Worm (Caenorhabditis elegans) whole organism, late embryonic: Measurements from ENCODE around the gene nhr-45.

Source experiments
- C38D4.7 ChIP-seq: fragments of 200-800 bp; sonication (Bioruptor generic); optimal IDR thresholded peaks from 2 replicates; lab custom pipeline; 2018; ENCODE audit warnings: mild to moderate bottlenecking, missing genetic modification characterization, moderate library complexity, missing compliant biosample characterization
- F13H6.1 ChIP-seq: sonication (generic microtip); optimal IDR thresholded peaks from 2 replicates; lab custom pipeline; 2016; ENCODE audit warnings: missing genetic modification characterization, missing compliant biosample characterization
- Y22D7AL.16 ChIP-seq: sonication (generic microtip); optimal IDR thresholded peaks from 2 replicates; lab custom pipeline; 2016; ENCODE audit warnings: missing genetic modification characterization, missing compliant biosample characterization
- ama-1 ChIP-seq: fragments of 150-350 bp; optimal IDR thresholded peaks from 2 replicates; lab custom pipeline; 2014
- ceh-14 ChIP-seq: sonication (generic microtip); optimal IDR thresholded peaks from 2 replicates; lab custom pipeline; 2016; ENCODE audit warnings: missing genotype, missing genetic modification characterization, missing compliant biosample characterization
- ceh-18 ChIP-seq: sonication (generic microtip); optimal IDR thresholded peaks from 2 replicates; lab custom pipeline; 2016; ENCODE audit warnings: missing genetic modification characterization, missing compliant biosample characterization
- ceh-19 ChIP-seq: fragments of 200-800 bp; sonication (Bioruptor generic); optimal IDR thresholded peaks from 2 replicates; lab custom pipeline; 2018; ENCODE audit warnings: mild to moderate bottlenecking, missing genetic modification characterization, missing compliant biosample characterization
- ceh-22 ChIP-seq: sonication (generic microtip); optimal IDR thresholded peaks from 2 replicates; lab custom pipeline; 2017; ENCODE audit warnings: missing biosample characterization, missing genetic modification characterization
- ceh-24 ChIP-seq: sonication (generic microtip); optimal IDR thresholded peaks from 2 replicates; lab custom pipeline; 2016; ENCODE audit warnings: mild to moderate bottlenecking, missing genetic modification characterization, missing compliant biosample characterization
- ceh-30 ChIP-seq: fragments of 150-350 bp; optimal IDR thresholded peaks from 2 replicates; lab custom pipeline; 2014; ENCODE audit warnings: missing biosample characterization, missing genetic modification characterization
- ceh-31 ChIP-seq: sonication (generic microtip); optimal IDR thresholded peaks from 2 replicates; lab custom pipeline; 2016; ENCODE audit warnings: missing genetic modification characterization, missing compliant biosample characterization
- ceh-34 ChIP-seq: sonication (generic microtip); optimal IDR thresholded peaks from 2 replicates; lab custom pipeline; 2016; ENCODE audit warnings: mild to moderate bottlenecking, missing genetic modification characterization, missing compliant biosample characterization
- ceh-9 ChIP-seq: sonication (generic microtip); optimal IDR thresholded peaks from 2 replicates; lab custom pipeline; 2016; ENCODE audit warnings: mild to moderate bottlenecking, missing genetic modification characterization, inconsistent platforms, missing compliant biosample characterization
- che-1 ChIP-seq: sonication (generic microtip); optimal IDR thresholded peaks from 2 replicates; lab custom pipeline; 2016; ENCODE audit warnings: mild to moderate bottlenecking, missing genetic modification characterization, missing compliant biosample characterization
- elt-2 ChIP-seq: sonication (generic microtip); optimal IDR thresholded peaks from 2 replicates; lab custom pipeline; 2016; ENCODE audit warnings: missing genetic modification reagents, missing genetic modification characterization, missing compliant biosample characterization
- elt-4 ChIP-seq: sonication (generic microtip); optimal IDR thresholded peaks from 2 replicates; lab custom pipeline; 2016; ENCODE audit warnings: missing genetic modification characterization, missing compliant biosample characterization
- ets-4 ChIP-seq: sonication (generic microtip); optimal IDR thresholded peaks from 2 replicates; lab custom pipeline; 2016; ENCODE audit warnings: missing genetic modification characterization, missing compliant biosample characterization
- fkh-6 ChIP-seq: sonication (generic microtip); optimal IDR thresholded peaks from 2 replicates; lab custom pipeline; 2016; ENCODE audit warnings: missing genetic modification characterization, missing compliant biosample characterization
- gmeb-2 ChIP-seq: sonication (generic microtip); optimal IDR thresholded peaks from 2 replicates; lab custom pipeline; 2016; ENCODE audit warnings: missing genetic modification characterization, inconsistent platforms, missing compliant biosample characterization
- hlh-15 ChIP-seq: sonication (generic microtip); optimal IDR thresholded peaks from 2 replicates; lab custom pipeline; 2016; ENCODE audit warnings: missing genetic modification characterization, missing compliant biosample characterization
- hlh-30 ChIP-seq: sonication (generic microtip); optimal IDR thresholded peaks from 2 replicates; lab custom pipeline; 2017; ENCODE audit warnings: antibody characterized with exemption, missing genetic modification characterization, missing compliant biosample characterization; ENCODE audit not compliant: insufficient read depth
- hlh-8 ChIP-seq: sonication (generic microtip); optimal IDR thresholded peaks from 2 replicates; lab custom pipeline; 2016; ENCODE audit warnings: missing genotype, missing genetic modification characterization, missing compliant biosample characterization
- lim-6 ChIP-seq: sonication (generic microtip); optimal IDR thresholded peaks from 2 replicates; lab custom pipeline; 2016; ENCODE audit warnings: missing genetic modification characterization, missing compliant biosample characterization
- lin-11 ChIP-seq: fragments of 200-800 bp; sonication (Bioruptor generic); optimal IDR thresholded peaks from 2 replicates; lab custom pipeline; 2018; ENCODE audit warnings: mild to moderate bottlenecking, missing genetic modification characterization, missing compliant biosample characterization
- nfya-1 ChIP-seq: sonication (generic microtip); optimal IDR thresholded peaks from 2 replicates; lab custom pipeline; 2017; ENCODE audit warnings: missing genetic modification characterization, mild to moderate bottlenecking, missing compliant biosample characterization, antibody characterized with exemption, moderate library complexity
- nhr-232 ChIP-seq: sonication (generic microtip); optimal IDR thresholded peaks from 2 replicates; lab custom pipeline; 2016; ENCODE audit warnings: missing genetic modification characterization, missing compliant biosample characterization
- pax-1 ChIP-seq: fragments of 150-350 bp; optimal IDR thresholded peaks from 2 replicates; lab custom pipeline; 2014; ENCODE audit warnings: missing biosample characterization, missing genetic modification characterization
- pha-2 ChIP-seq: sonication (generic microtip); optimal IDR thresholded peaks from 2 replicates; lab custom pipeline; 2017; ENCODE audit warnings: mild to moderate bottlenecking, missing genetic modification characterization, missing compliant biosample characterization
- pha-4 ChIP-seq: fragments of 150-350 bp; optimal IDR thresholded peaks from 2 replicates; lab custom pipeline; 2018; ENCODE audit warnings: missing biosample characterization, missing genetic modification reagents, missing genetic modification characterization
- pros-1 ChIP-seq: fragments of 150-350 bp; optimal IDR thresholded peaks from 2 replicates; lab custom pipeline; 2014; ENCODE audit warnings: missing biosample characterization, missing genetic modification reagents, missing genetic modification characterization
- rnt-1 ChIP-seq: sonication (generic microtip); optimal IDR thresholded peaks from 2 replicates; lab custom pipeline; 2016; ENCODE audit warnings: missing genetic modification characterization, missing compliant biosample characterization
- sdc-2 ChIP-seq: sonication (generic microtip); optimal IDR thresholded peaks from 2 replicates; lab custom pipeline; 2016; ENCODE audit warnings: missing genotype, missing genetic modification characterization, missing compliant biosample characterization
- sox-2 ChIP-seq: fragments of 200-800 bp; sonication (Bioruptor generic); IDR thresholded peaks from 2 replicates; pipeline ENCODE4 v1.3.6; 2022; ENCODE audit warnings: missing genetic modification reagents, missing genetic modification characterization, missing compliant biosample characterization
- sox-4 ChIP-seq: sonication (generic microtip); optimal IDR thresholded peaks from 2 replicates; lab custom pipeline; 2017; ENCODE audit warnings: mild to moderate bottlenecking, missing genetic modification characterization, inconsistent platforms, missing compliant biosample characterization
- syd-9 ChIP-seq: sonication (generic microtip); optimal IDR thresholded peaks from 2 replicates; lab custom pipeline; 2016; ENCODE audit warnings: mild to moderate bottlenecking, missing genetic modification characterization, moderate library complexity, missing compliant biosample characterization
- tbx-2 ChIP-seq: sonication (generic microtip); optimal IDR thresholded peaks from 2 replicates; lab custom pipeline; 2016; ENCODE audit warnings: missing genetic modification characterization, missing compliant biosample characterization
- tbx-7 ChIP-seq: sonication (generic microtip); optimal IDR thresholded peaks from 2 replicates; lab custom pipeline; 2016; ENCODE audit warnings: missing genotype, missing genetic modification characterization, missing compliant biosample characterization
- unc-3 ChIP-seq, 2 experiments: fragments of 200-800 bp in 1 of 2; sonication (Bioruptor generic) in 1 of 2; sonication (generic microtip) in 1 of 2; conservative IDR thresholded peaks in 1 of 2; optimal IDR thresholded peaks in 1 of 2; 2 replicates each; pipeline versions ENCODE4 v1.3.6 to Lab custom; 2016 to 2022; ENCODE audit warnings: missing compliant biosample characterization in 2 of 2, missing genetic modification characterization in 2 of 2, missing genetic modification reagents in 1 of 2
- unc-42 ChIP-seq: sonication (generic microtip); optimal IDR thresholded peaks from 2 replicates; lab custom pipeline; 2016; ENCODE audit warnings: missing genotype, missing genetic modification characterization, missing compliant biosample characterization
- zip-5 ChIP-seq: sonication (generic microtip); optimal IDR thresholded peaks from 2 replicates; lab custom pipeline; 2016; ENCODE audit warnings: missing genetic modification characterization, missing compliant biosample characterization
- ztf-16 ChIP-seq: sonication (generic microtip); optimal IDR thresholded peaks from 2 replicates; lab custom pipeline; 2017; ENCODE audit warnings: missing genetic modification characterization, missing compliant biosample characterization

nhr-45 gene

ce11 chrX:4620019-4620418 is 40.1 kb downstream of the nhr-45 start:
- no peak for TF ChIP-seq sox-4 (tag; lab: Kevin White, UChicago)
- TF ChIP-seq sdc-2 = no peak
- peak; percentile 83 for TF ChIP-seq ceh-14 (tag; lab: Kevin White, UChicago)
- TF ChIP-seq lim-6 (tag; lab: Kevin White, UChicago) = no peak
- no peak for TF ChIP-seq nhr-232 (tag; lab: Kevin White, UChicago)
- no peak for TF ChIP-seq zip-5
- TF ChIP-seq ceh-24 (tag; lab: Kevin White, UChicago) = no peak
- TF ChIP-seq che-1 (tag; lab: Kevin White, UChicago) = peak; percentile 7
- no peak for TF ChIP-seq F13H6.1 (tag; lab: Kevin White, UChicago)
- no peak for TF ChIP-seq ets-4 (tag; lab: Kevin White, UChicago)
- TF ChIP-seq ceh-9 (tag; lab: Kevin White, UChicago) = no peak
- TF ChIP-seq ama-1 = no peak
- TF ChIP-seq ceh-34 (tag; lab: Kevin White, UChicago) = peak; percentile 27
- TF ChIP-seq ceh-30 (tag; lab: Kevin White, UChicago) = no peak
- no peak for TF ChIP-seq ztf-16 (tag; lab: Kevin White, UChicago)
- no peak for TF ChIP-seq Y22D7AL.16 (tag; lab: Kevin White, UChicago)
- TF ChIP-seq gmeb-2 (tag; lab: Kevin White, UChicago) = no peak
- TF ChIP-seq sox-2 = no peak
- no peak for TF ChIP-seq nfya-1 (tag; lab: Kevin White, UChicago)
- no peak for TF ChIP-seq rnt-1 (tag; lab: Kevin White, UChicago)
- TF ChIP-seq tbx-2 = no peak
- no peak for TF ChIP-seq hlh-30
- no peak for TF ChIP-seq tbx-7 (tag; lab: Kevin White, UChicago)
- peak; percentile 52 for TF ChIP-seq ceh-31 (tag; lab: Kevin White, UChicago)
- peak; percentile 23 for TF ChIP-seq ceh-19 (GFP tag; lab: Kevin White, UChicago)
- TF ChIP-seq pha-2 (tag; lab: Kevin White, UChicago) = no peak
- no peak for TF ChIP-seq elt-4 (tag; lab: Kevin White, UChicago)
- TF ChIP-seq ceh-22 (tag; lab: Kevin White, UChicago) = no peak
- no peak for TF ChIP-seq syd-9 (tag; lab: Kevin White, UChicago)
- peak; percentile 83 for TF ChIP-seq unc-42 (tag; lab: Kevin White, UChicago)
- TF ChIP-seq hlh-8 (tag; lab: Kevin White, UChicago) = no peak
- TF ChIP-seq unc-3 (GFP tag; conservative IDR thresholded peaks at IDR 0.05; lab: Robert Waterston, UW) = no peak
- TF ChIP-seq unc-3 (tag; optimal IDR thresholded peaks at IDR 0.05; lab: Kevin White, UChicago) = no peak
- no peak for TF ChIP-seq pros-1 (tag; lab: Kevin White, UChicago)

DNA sequence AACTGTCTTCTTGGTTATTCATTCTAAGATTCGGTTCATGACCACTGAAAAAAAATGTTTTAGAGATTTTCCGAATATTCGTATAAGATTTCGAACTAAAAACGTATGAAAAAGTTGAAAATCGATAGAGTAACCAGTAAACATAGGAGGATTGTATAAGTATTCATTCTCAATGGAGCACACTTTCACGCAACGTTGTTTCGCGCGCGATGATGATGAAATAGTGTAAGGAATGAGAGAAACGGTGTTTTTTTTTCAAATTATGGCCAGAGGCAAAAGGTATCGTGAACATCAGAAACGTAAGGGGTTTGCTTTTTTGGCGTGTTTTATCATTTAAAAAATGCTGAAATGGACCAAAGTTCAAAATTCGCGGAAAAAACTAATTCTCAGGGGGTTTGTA is 40.5 kb downstream of the nhr-45 start, which contains the start of gene pqn-65:
Gene pqn-65, minus strand, starts transcription at position 54 of the 400 bp plus-strand sequence.
- TF ChIP-seq C38D4.7 (GFP tag; lab: Kevin White, UChicago) (no peak), pha-2 (tag; lab: Kevin White, UChicago) (no peak), ceh-18 (tag; lab: Kevin White, UChicago) (no peak), syd-9 (tag; lab: Kevin White, UChicago) (no peak), ztf-16 (tag; lab: Kevin White, UChicago) (no peak), elt-2 (tag; lab: Kevin White, UChicago) (no peak), lin-11 (tag; lab: Kevin White, UChicago) (no peak), fkh-6 (tag; lab: Kevin White, UChicago) (no peak), ceh-9 (tag; lab: Kevin White, UChicago) (no peak), pax-1 (tag; lab: Kevin White, UChicago) (no peak), pha-4 (tag; lab: Kevin White, UChicago) (no peak), nfya-1 (tag; lab: Kevin White, UChicago) (no peak), nhr-232 (tag; lab: Kevin White, UChicago) (no peak), ceh-22 (tag; lab: Kevin White, UChicago) (no peak), ceh-24 (tag; lab: Kevin White, UChicago) (no peak), ceh-34 (tag; lab: Kevin White, UChicago) (no peak), ceh-19 (GFP tag; lab: Kevin White, UChicago) (no peak), hlh-15 (tag; lab: Kevin White, UChicago) (no peak)
- TF ChIP-seq, all 69 proteins: peak for 0
